Fruit fly (Drosophila melanogaster): ENCODE data around the gene CG8042.

CG8042 gene

dm6 chr3L:7935409-7935932 lies 39.3 kb downstream of the CG8042 start:
- TF ChIP-seq Dll (optimal IDR thresholded peaks at IDR 0.05) (no peak), usp (GFP tag; optimal IDR thresholded peaks at IDR 0.05) (no peak), pan (optimal IDR thresholded peaks at IDR 0.05) (no peak), psq (optimal IDR thresholded peaks at IDR 0.05) (no peak)

dm6 chr3L:7934857-7935256 lies 39.9 kb downstream of the CG8042 start:
- no peak for TF ChIP-seq usp (GFP tag; optimal IDR thresholded peaks at IDR 0.05)
- TF ChIP-seq pan (optimal IDR thresholded peaks at IDR 0.05): no peak
- no peak for TF ChIP-seq CG8478 (optimal IDR thresholded peaks at IDR 0.05)

DNA sequence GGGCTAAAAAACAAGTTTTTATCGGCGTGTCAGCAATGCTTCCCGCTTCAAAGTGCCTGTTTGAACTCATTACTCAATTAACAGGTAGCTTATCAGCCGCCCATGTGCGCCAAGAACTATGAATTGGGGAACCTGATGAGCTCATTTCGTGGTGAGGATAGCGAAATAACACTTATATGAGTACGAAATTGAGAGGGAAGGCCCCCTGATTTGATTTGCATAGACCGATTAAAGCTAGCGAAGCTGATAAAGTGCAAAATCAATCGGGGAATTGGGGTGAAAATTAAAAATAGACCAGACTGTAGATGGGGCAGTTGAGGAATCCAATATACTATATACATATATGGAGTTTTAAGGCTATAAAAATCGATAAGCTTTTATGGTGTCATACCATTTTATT lies 40.6 kb downstream of the CG8042 start:
- TF ChIP-seq CG8478 (optimal IDR thresholded peaks at IDR 0.05): no peak
- no peak for TF ChIP-seq psq (optimal IDR thresholded peaks at IDR 0.05)
- no peak for TF ChIP-seq Dll (optimal IDR thresholded peaks at IDR 0.05)
- no peak for TF ChIP-seq pan (optimal IDR thresholded peaks at IDR 0.05)
- TF ChIP-seq EcR (GFP tag; optimal IDR thresholded peaks at IDR 0.05): no peak
- TF ChIP-seq usp (GFP tag; optimal IDR thresholded peaks at IDR 0.05): no peak
